Fruit fly (Drosophila melanogaster) whole organism, embryonic: Measurements from ENCODE around the gene Polr2I.

Experiments
- ATbp ChIP-seq: fragments of 200-800 bp; sonication (Bioruptor generic); optimal IDR thresholded peaks from 2 replicates; lab custom pipeline; 2017; ENCODE audit warnings: missing biosample characterization, mild to moderate bottlenecking, missing genetic modification characterization, missing genetic modification reagents
- Aef1 ChIP-seq: fragments of 200-800 bp; sonication (Bioruptor generic); IDR thresholded peaks from 3 replicates; pipeline ENCODE4 v1.3.6; 2022; ENCODE audit warnings: missing biosample characterization, missing genetic modification characterization
- Antp ChIP-seq: fragments of 200-800 bp; sonication (Bioruptor generic); optimal IDR thresholded peaks from 3 replicates; lab custom pipeline; 2016; ENCODE audit warnings: missing biosample characterization, missing genetic modification characterization
- B-H1 ChIP-seq: fragments of 200-800 bp; sonication (Bioruptor generic); IDR thresholded peaks from 3 replicates; pipeline ENCODE4 v1.3.6; 2022; ENCODE audit warnings: missing biosample characterization, missing genetic modification characterization
- CG10959 ChIP-seq: fragments of 200-800 bp; sonication (Bioruptor generic); IDR thresholded peaks from 2 replicates; pipeline ENCODE4 v1.3.6; 2022; ENCODE audit warnings: missing biosample characterization, missing genetic modification characterization
- CG11456 ChIP-seq: fragments of 200-800 bp; sonication (Bioruptor generic); IDR thresholded peaks from 3 replicates; pipeline ENCODE4 v1.3.6; 2022; ENCODE audit warnings: missing biosample characterization, missing genetic modification characterization
- CG11695 ChIP-seq: fragments of 200-800 bp; sonication (Bioruptor generic); IDR thresholded peaks from 3 replicates; pipeline ENCODE4 v1.3.6; 2022; ENCODE audit warnings: missing biosample characterization, missing genetic modification characterization
- CG11696 ChIP-seq: fragments of 200-800 bp; sonication (Bioruptor generic); IDR thresholded peaks from 2 replicates; pipeline ENCODE4 v1.3.6; 2022; ENCODE audit warnings: missing biosample characterization, missing genetic modification characterization
- CG12299 ChIP-seq: fragments of 200-800 bp; sonication (Bioruptor generic); optimal IDR thresholded peaks from 2 replicates; lab custom pipeline; 2018; ENCODE audit warnings: missing biosample characterization, mild to moderate bottlenecking, missing genetic modification characterization
- CG13624 ChIP-seq: fragments of 200-800 bp; sonication (Bioruptor generic); optimal IDR thresholded peaks from 2 replicates; lab custom pipeline; 2016; ENCODE audit warnings: missing biosample characterization, missing genetic modification characterization
- CG14965 ChIP-seq: fragments of 200-800 bp; sonication (Bioruptor generic); optimal IDR thresholded peaks from 2 replicates; lab custom pipeline; 2016; ENCODE audit warnings: missing biosample characterization, missing genetic modification characterization, borderline replicate concordance
- CG15269 ChIP-seq: fragments of 200-800 bp; sonication (Bioruptor generic); optimal IDR thresholded peaks from 2 replicates; lab custom pipeline; 2018; ENCODE audit warnings: missing biosample characterization, mild to moderate bottlenecking, missing genetic modification characterization, moderate library complexity
- CG15601 ChIP-seq: fragments of 200-800 bp; sonication (Bioruptor generic); optimal IDR thresholded peaks from 3 replicates; lab custom pipeline; 2019; ENCODE audit warnings: missing biosample characterization, mild to moderate bottlenecking, missing genetic modification characterization, moderate library complexity
- CG2120 ChIP-seq: fragments of 200-800 bp; sonication (Bioruptor generic); optimal IDR thresholded peaks from 3 replicates; lab custom pipeline; 2016; ENCODE audit warnings: missing biosample characterization, missing genetic modification characterization
- CG31388 ChIP-seq: fragments of 200-800 bp; sonication (Bioruptor generic); optimal IDR thresholded peaks from 2 replicates; lab custom pipeline; 2016; ENCODE audit warnings: missing biosample characterization, missing genetic modification characterization
- CG31441 ChIP-seq: fragments of 200-800 bp; sonication (Bioruptor generic); IDR thresholded peaks from 2 replicates; pipeline ENCODE4 v1.3.6; 2022; ENCODE audit warnings: missing biosample characterization, missing genetic modification characterization
- CG6765 ChIP-seq: fragments of 200-800 bp; sonication (Bioruptor generic); optimal IDR thresholded peaks from 3 replicates; lab custom pipeline; 2017; ENCODE audit warnings: missing biosample characterization, mild to moderate bottlenecking, missing genetic modification characterization
- Ets65A ChIP-seq: fragments of 200-800 bp; sonication (Bioruptor generic); peaks from one replicate; lab custom pipeline; 2016; ENCODE audit warnings: missing biosample characterization, missing genetic modification characterization
- H15 ChIP-seq: fragments of 200-800 bp; sonication (Bioruptor generic); IDR thresholded peaks from 3 replicates; pipeline ENCODE4 v1.3.6; 2022; ENCODE audit warnings: missing biosample characterization, missing genetic modification characterization
- HHEX ChIP-seq: fragments of 200-800 bp; sonication (Bioruptor generic); optimal IDR thresholded peaks from 3 replicates; lab custom pipeline; 2017; ENCODE audit warnings: missing biosample characterization, mild to moderate bottlenecking, missing genetic modification characterization, missing genetic modification reagents
- HLH3B ChIP-seq: fragments of 200-800 bp; sonication (Bioruptor generic); IDR thresholded peaks from 2 replicates; pipeline ENCODE4 v1.3.6; 2022; ENCODE audit warnings: missing biosample characterization, missing genetic modification characterization
- Jarid2 ChIP-seq: fragments of 200-800 bp; sonication (Bioruptor generic); optimal IDR thresholded peaks from 3 replicates; lab custom pipeline; 2017; ENCODE audit warnings: mild to moderate bottlenecking, missing biosample characterization, missing genetic modification reagents, missing genetic modification characterization
- Med ChIP-seq: fragments of 200-800 bp; sonication (Bioruptor generic); peaks from one replicate; lab custom pipeline; 2016; ENCODE audit warnings: missing biosample characterization, missing genetic modification characterization, mild to moderate bottlenecking, inconsistent platforms, moderate library complexity
- NC2α ChIP-seq: fragments of 200-800 bp; sonication (Bioruptor generic); optimal IDR thresholded peaks from 2 replicates; lab custom pipeline; 2016; ENCODE audit warnings: missing biosample characterization, missing genetic modification characterization
- NC2β ChIP-seq: fragments of 200-800 bp; sonication (Bioruptor generic); optimal IDR thresholded peaks from 2 replicates; lab custom pipeline; 2016; ENCODE audit warnings: missing biosample characterization, missing genetic modification characterization
- NK7.1 ChIP-seq: fragments of 200-800 bp; sonication (Bioruptor generic); optimal IDR thresholded peaks from 3 replicates; lab custom pipeline; 2016; ENCODE audit warnings: missing biosample characterization, missing genetic modification characterization
- Trl ChIP-seq, 3 experiments: fragments of >200 bp in 2 of 3; fragments of 200-800 bp in 1 of 3; sonication (Bioruptor generic) in 1 of 3; optimal IDR thresholded peaks; 2 replicates in 1 of 3; 3 replicates in 2 of 3; lab custom pipeline; 2016 to 2017; ENCODE audit warnings: missing biosample characterization in 1 of 3, missing genetic modification characterization in 1 of 3
- ash1 ChIP-seq: fragments of 200-800 bp; sonication (Bioruptor generic); optimal IDR thresholded peaks from 2 replicates; lab custom pipeline; 2018; ENCODE audit warnings: missing biosample characterization, mild to moderate bottlenecking, missing genetic modification characterization
- bab2 ChIP-seq: fragments of 200-800 bp; sonication (Bioruptor generic); optimal IDR thresholded peaks from 2 replicates; lab custom pipeline; 2016; ENCODE audit warnings: missing biosample characterization, missing genetic modification characterization
- cato ChIP-seq: fragments of 200-800 bp; sonication (Bioruptor generic); optimal IDR thresholded peaks from 2 replicates; lab custom pipeline; 2016; ENCODE audit warnings: missing biosample characterization, missing genetic modification characterization, borderline replicate concordance
- caup ChIP-seq: fragments of 200-800 bp; sonication (Bioruptor generic); optimal IDR thresholded peaks from 3 replicates; lab custom pipeline; 2017; ENCODE audit warnings: missing biosample characterization, mild to moderate bottlenecking, missing genetic modification characterization, moderate library complexity; ENCODE audit not compliant: severe bottlenecking
- chinmo ChIP-seq: fragments of 200-800 bp; sonication (Bioruptor generic); IDR thresholded peaks from 4 replicates; pipeline ENCODE4 v1.3.6; 2022; ENCODE audit warnings: missing biosample characterization, missing genetic modification characterization; ENCODE audit not compliant: partially characterized antibody
- crol ChIP-seq: fragments of 200-800 bp; sonication (Bioruptor generic); IDR thresholded peaks from 2 replicates; pipeline ENCODE4 v1.3.6; 2022; ENCODE audit warnings: missing biosample characterization, missing genetic modification characterization
- dysf ChIP-seq: fragments of 200-800 bp; sonication (Bioruptor generic); IDR thresholded peaks from 3 replicates; pipeline ENCODE4 v1.3.6; 2022; ENCODE audit warnings: missing biosample characterization, missing genetic modification characterization
- en ChIP-seq: fragments of 200-800 bp; sonication (Bioruptor generic); optimal IDR thresholded peaks from 2 replicates; lab custom pipeline; 2016; ENCODE audit warnings: missing biosample characterization, missing genetic modification characterization
- fd96Cb ChIP-seq: fragments of 200-800 bp; sonication (Bioruptor generic); optimal IDR thresholded peaks from 2 replicates; lab custom pipeline; 2018; ENCODE audit warnings: missing biosample characterization, mild to moderate bottlenecking, missing genetic modification characterization, moderate library complexity
- gro ChIP-seq: fragments of 200-800 bp; sonication (Bioruptor generic); optimal IDR thresholded peaks from 2 replicates; lab custom pipeline; 2016; ENCODE audit warnings: missing biosample characterization, missing genetic modification characterization
- hbn ChIP-seq: fragments of 200-800 bp; sonication (Bioruptor generic); IDR thresholded peaks from 2 replicates; pipeline ENCODE4 v1.3.6; 2022; ENCODE audit warnings: missing biosample characterization, missing genetic modification characterization; ENCODE audit not compliant: partially characterized antibody
- kah ChIP-seq: fragments of 200-800 bp; sonication (Bioruptor generic); optimal IDR thresholded peaks from 2 replicates; lab custom pipeline; 2018; ENCODE audit warnings: missing biosample characterization, mild to moderate bottlenecking, missing genetic modification characterization
- nau ChIP-seq: fragments of 200-800 bp; sonication (Bioruptor generic); optimal IDR thresholded peaks from 3 replicates; lab custom pipeline; 2017; ENCODE audit warnings: missing biosample characterization, mild to moderate bottlenecking, missing genetic modification characterization, missing genetic modification reagents
- pb ChIP-seq: fragments of 200-800 bp; sonication (Bioruptor generic); optimal IDR thresholded peaks from 3 replicates; lab custom pipeline; 2016; ENCODE audit warnings: missing biosample characterization, missing genetic modification characterization
- psq ChIP-seq: fragments of 200-800 bp; sonication (Bioruptor generic); optimal IDR thresholded peaks from 2 replicates; lab custom pipeline; 2017; ENCODE audit warnings: missing biosample characterization, missing genetic modification characterization
- sens-2 ChIP-seq: fragments of 200-800 bp; sonication (Bioruptor generic); IDR thresholded peaks from 2 replicates; pipeline ENCODE4 v1.3.6; 2022; ENCODE audit warnings: missing biosample characterization, missing genetic modification characterization
- sima ChIP-seq: fragments of 200-800 bp; sonication (Bioruptor generic); optimal IDR thresholded peaks from 2 replicates; lab custom pipeline; 2016; ENCODE audit warnings: missing biosample characterization, missing genetic modification characterization
- vvl ChIP-seq: fragments of 200-800 bp; sonication (Bioruptor generic); IDR thresholded peaks from 2 replicates; pipeline ENCODE4 v1.3.6; 2022; ENCODE audit warnings: missing biosample characterization, missing genetic modification characterization
- wor ChIP-seq: fragments of 200-800 bp; sonication (Bioruptor generic); IDR thresholded peaks from 2 replicates; pipeline ENCODE4 v1.3.6; 2022; ENCODE audit warnings: missing biosample characterization, missing genetic modification characterization
- zfh1 ChIP-seq: fragments of 200-800 bp; sonication (Bioruptor generic); IDR thresholded peaks from 3 replicates; pipeline ENCODE4 v1.3.6; 2022; ENCODE audit warnings: missing biosample characterization, missing genetic modification characterization

Gene Polr2I

dm6 chr3R:14315912-14316444 is 7.1 kb downstream of the Polr2I start, which contains the start of gene Set8 (continued):
- TF ChIP-seq dysf (GFP tag; lab: Robert Waterston, UW) (no peak), Trl (optimal IDR thresholded peaks at IDR 0.05; lab: Kevin White, UChicago) (peak in 1 of 2 experiments; percentile 32), Trl (GFP tag; optimal IDR thresholded peaks at IDR 0.05; lab: Kevin White, UChicago) (no peak), Aef1 (GFP tag; lab: Robert Waterston, UW) (0 out of 3 replicates have a peak, but pooled peaks have one; percentile 17), psq (peak; percentile 90), crol (GFP tag; lab: Robert Waterston, UW) (peak; percentile 97), Med (GFP tag; lab: Kevin White, UChicago) (peak; percentile 79), bab2 (GFP tag; lab: Kevin White, UChicago) (no peak), gro (peak; percentile 35), NC2β (GFP tag; lab: Kevin White, UChicago) (peak; percentile 3), sima (no peak), chinmo (GFP tag; lab: Robert Waterston, UW) (peak; percentile 78; the same call in 1 of the 4 replicates), CG13624 (GFP tag; lab: Kevin White, UChicago) (peak; percentile 0), CG15601 (tag; lab: Kevin White, UChicago) (peak; percentile 44), CG2120 (GFP tag; lab: Kevin White, UChicago) (peak; percentile 25)

DNA sequence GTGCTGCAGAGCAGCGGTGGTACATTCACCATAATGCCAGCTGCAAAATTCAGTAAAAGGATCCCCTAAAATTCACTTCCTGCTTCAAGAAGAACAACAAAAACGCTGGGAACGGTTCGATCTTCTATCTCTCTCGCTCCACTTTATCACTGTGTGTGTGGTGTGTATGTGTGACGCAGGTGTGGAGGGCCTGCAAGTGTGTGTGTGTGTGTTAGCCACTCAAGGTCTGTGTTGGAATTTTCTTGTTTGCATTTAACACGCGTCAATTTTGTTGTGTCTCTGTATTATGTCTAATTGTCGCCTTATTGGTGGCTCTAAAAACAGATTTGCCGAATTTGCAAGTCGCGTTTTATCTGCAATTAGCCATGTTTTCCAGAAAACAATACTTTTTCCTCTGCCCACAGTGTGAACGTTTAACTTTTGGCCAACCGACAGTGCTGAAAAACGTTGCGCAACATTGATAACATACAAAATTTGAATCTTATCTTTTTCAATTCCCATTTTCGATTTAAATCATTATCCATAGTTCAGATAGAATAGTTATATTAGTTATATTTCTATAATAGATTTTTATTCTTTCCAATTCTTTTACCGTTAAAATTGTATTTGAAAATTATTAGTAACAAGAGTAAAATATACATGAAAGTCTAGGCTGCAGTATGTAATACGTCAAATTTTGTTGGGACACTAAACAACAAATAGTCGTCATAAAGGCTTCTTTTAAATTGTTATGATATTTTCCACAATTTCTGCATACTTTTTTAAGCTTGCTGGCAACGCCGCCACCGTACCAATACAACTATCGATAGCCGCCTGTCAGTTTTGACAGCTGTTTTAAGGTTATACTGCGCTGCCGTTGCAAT is 17.6 kb downstream of the Polr2I start, which contains the start of the genes Afti and ATPsynE:
Gene Afti (minus strand): TSS at position 440 of the 863 bp plus-strand sequence.
Gene ATPsynE (plus strand): TSS at position 698 of the 863 bp plus-strand sequence.
- peak; percentile 30 for TF ChIP-seq en (GFP tag; lab: Kevin White, UChicago)
- no peak for TF ChIP-seq Jarid2 (GFP tag; lab: Kevin White, UChicago)
- peak; percentile 34 for TF ChIP-seq ATbp (GFP tag; lab: Kevin White, UChicago)
- TF ChIP-seq fd96Cb (tag; lab: Kevin White, UChicago) = peak; percentile 63
- peak; percentile 41 for TF ChIP-seq HHEX (GFP tag; lab: Kevin White, UChicago)
- TF ChIP-seq kah (GFP tag; lab: Kevin White, UChicago) = no peak
- TF ChIP-seq CG31441 (GFP tag; lab: Robert Waterston, UW) = no peak
- peak; percentile 65; the same call in 2 of the 3 replicates for TF ChIP-seq zfh1
- peak; percentile 66 for TF ChIP-seq HLH3B (GFP tag; lab: Robert Waterston, UW)
- TF ChIP-seq caup (GFP tag; lab: Kevin White, UChicago) = peak; percentile 64
- no peak for TF ChIP-seq sens-2 (GFP tag; lab: Robert Waterston, UW)
- peak; percentile 50; the same call in 1 of the 3 replicates for TF ChIP-seq H15 (GFP tag; lab: Robert Waterston, UW)
- no peak for TF ChIP-seq CG6765 (GFP tag; lab: Kevin White, UChicago)
- TF ChIP-seq CG12299 (tag; lab: Kevin White, UChicago) = peak; percentile 22
- TF ChIP-seq B-H1 (GFP tag; lab: Robert Waterston, UW) = peak; percentile 59; the same call in 1 of the 3 replicates
- peak; percentile 35 for TF ChIP-seq hbn
- peak; percentile 67 for TF ChIP-seq Antp (GFP tag; lab: Kevin White, UChicago)
- TF ChIP-seq pb (GFP tag; lab: Kevin White, UChicago) = no peak
- no peak for TF ChIP-seq CG15269 (tag; lab: Kevin White, UChicago)
- TF ChIP-seq CG14965 (GFP tag; lab: Kevin White, UChicago) = no peak
- peak; percentile 8 for TF ChIP-seq cato (GFP tag; lab: Kevin White, UChicago)
- 0 out of 3 replicates have a peak, but pooled peaks have one; percentile 50 for TF ChIP-seq CG11695 (GFP tag; lab: Robert Waterston, UW)
- TF ChIP-seq CG11456 (GFP tag; lab: Robert Waterston, UW) = peak; percentile 86
- TF ChIP-seq NC2α (GFP tag; lab: Kevin White, UChicago) = no peak
- no peak for TF ChIP-seq ash1 (GFP tag; lab: Kevin White, UChicago)
- TF ChIP-seq wor (GFP tag; lab: Robert Waterston, UW) = peak; percentile 54
- peak; percentile 82; the same call in 1 of the 2 replicates for TF ChIP-seq vvl (GFP tag; lab: Robert Waterston, UW)
- no peak for TF ChIP-seq CG10959 (GFP tag; lab: Robert Waterston, UW)
- TF ChIP-seq NK7.1 (GFP tag; lab: Kevin White, UChicago) = no peak
- TF ChIP-seq CG11696 (GFP tag; lab: Robert Waterston, UW) = no peak
- TF ChIP-seq CG31388 = peak; percentile 49
- peak; percentile 97 for TF ChIP-seq Ets65A (GFP tag; lab: Kevin White, UChicago)
- no peak for TF ChIP-seq nau (GFP tag; lab: Kevin White, UChicago)
